Fruit fly (Drosophila melanogaster): ENCODE data around the gene CG15269.

Gene CG15269

DNA sequence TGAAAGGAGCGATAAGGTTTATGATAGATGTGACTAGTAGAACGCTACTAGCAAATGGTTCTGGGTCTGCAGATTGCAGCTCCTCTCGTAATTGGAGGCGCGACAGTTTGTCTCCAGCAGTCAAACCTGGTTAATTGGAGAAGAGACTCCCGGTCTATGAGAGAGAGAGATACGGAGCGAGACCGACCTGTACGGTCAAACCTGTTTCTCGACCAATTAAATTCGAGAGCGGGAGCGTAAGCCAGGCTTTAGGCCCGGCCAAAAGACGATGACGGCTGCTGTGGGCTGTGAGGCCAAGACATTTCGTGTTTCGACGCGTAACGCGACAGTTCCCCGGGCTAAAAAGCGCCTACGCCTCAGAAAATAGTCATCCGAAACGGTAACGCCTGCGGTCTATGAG is at the start of gene CG15269:
Gene CG15269 (plus strand): TSS at position 261 of the 400 bp plus-strand sequence.
- TF ChIP-seq dl (GFP tag; optimal IDR thresholded peaks at IDR 0.05; ENCODE audit: insufficient read depth in 1 of 2, partially characterized antibody in 2 of 2) (peak in 1 of 2 experiments; percentile 17), dmrt93B (GFP tag; optimal IDR thresholded peaks at IDR 0.05) (no peak)

dm6 chr2L:15060580-15061005 is 48.6 kb upstream of the CG15269 start, which contains the start of gene TfIIS:
Gene TfIIS, minus strand, starts transcription at chr2L:15060757.
- TF ChIP-seq rgr (GFP tag; optimal IDR thresholded peaks at IDR 0.05) (peak; percentile 7), lola (GFP tag; optimal IDR thresholded peaks at IDR 0.05) (no peak), Mio (GFP tag; optimal IDR thresholded peaks at IDR 0.05) (no peak), h (GFP tag; optimal IDR thresholded peaks at IDR 0.05) (no peak), sv (GFP tag; optimal IDR thresholded peaks at IDR 0.05) (no peak), Rel (GFP tag; optimal IDR thresholded peaks at IDR 0.05) (no peak), Rel (tag; optimal IDR thresholded peaks at IDR 0.05) (peak; percentile 17), Vsx2 (GFP tag; optimal IDR thresholded peaks at IDR 0.05; ENCODE audit: partially characterized antibody) (peak; percentile 77), Myc (optimal IDR thresholded peaks at IDR 0.05) (peak; percentile 78)

DNA sequence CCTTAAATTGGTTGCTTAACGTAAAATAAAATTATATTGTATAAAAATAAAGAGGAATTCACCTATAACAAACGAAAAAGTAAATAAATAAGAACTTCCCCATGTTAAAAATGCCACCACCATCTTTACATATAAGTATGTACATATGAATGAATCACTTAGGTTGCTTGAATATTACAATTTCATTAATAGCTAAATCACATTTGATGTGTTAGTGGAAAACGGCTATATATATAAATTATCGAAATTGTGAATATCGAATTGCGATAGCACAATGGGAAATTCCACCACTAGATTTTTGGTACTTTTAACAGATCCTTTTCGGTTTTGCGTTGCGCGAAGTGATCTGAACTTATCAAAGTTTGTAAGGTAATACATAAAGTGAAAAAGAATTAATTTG is 47.8 kb upstream of the CG15269 start, which contains the start of the genes solo and vas:
Gene solo (plus strand): TSS at position 289 of the 400 bp plus-strand sequence.
Gene vas (plus strand): TSS at position 289 of the 400 bp plus-strand sequence.
- TF ChIP-seq usp (GFP tag; optimal IDR thresholded peaks at IDR 0.05) (no peak), Vsx2 (GFP tag; optimal IDR thresholded peaks at IDR 0.05; ENCODE audit: partially characterized antibody) (no peak), Dif (GFP tag; optimal IDR thresholded peaks at IDR 0.05; ENCODE audit: partially characterized antibody) (no peak), sv (GFP tag; optimal IDR thresholded peaks at IDR 0.05) (peak; percentile 12), Abd-B (GFP tag; optimal IDR thresholded peaks at IDR 0.05) (no peak), Hr78 (GFP tag; optimal IDR thresholded peaks at IDR 0.05) (peak; percentile 54), Jra (GFP tag; optimal IDR thresholded peaks at IDR 0.05) (no peak), Myc (optimal IDR thresholded peaks at IDR 0.05) (no peak), lola (GFP tag; optimal IDR thresholded peaks at IDR 0.05) (no peak), Mio (GFP tag; optimal IDR thresholded peaks at IDR 0.05) (no peak), Rel (GFP tag; optimal IDR thresholded peaks at IDR 0.05) (no peak), Rel (tag; optimal IDR thresholded peaks at IDR 0.05) (peak; percentile 52), N (GFP tag; optimal IDR thresholded peaks at IDR 0.05) (peak; percentile 68), CG9705 (GFP tag; optimal IDR thresholded peaks at IDR 0.05) (no peak), CrebA (GFP tag; optimal IDR thresholded peaks at IDR 0.05; ENCODE audit: borderline replicate concordance) (no peak), Hnf4 (GFP tag; optimal IDR thresholded peaks at IDR 0.05) (no peak), psq (GFP tag; optimal IDR thresholded peaks at IDR 0.05) (no peak), pan (optimal IDR thresholded peaks at IDR 0.05) (no peak), brk (GFP tag; optimal IDR thresholded peaks at IDR 0.05) (no peak), HLH106 (tag; optimal IDR thresholded peaks at IDR 0.05) (peak; percentile 45), Sp1 (GFP tag; optimal IDR thresholded peaks at IDR 0.05) (peak; percentile 22), woc (GFP tag; optimal IDR thresholded peaks at IDR 0.05) (peak; percentile 31), GATAd (GFP tag; optimal IDR thresholded peaks at IDR 0.05) (no peak)

- no peak for TF ChIP-seq sage (GFP tag; optimal IDR thresholded peaks at IDR 0.05)
- TF ChIP-seq h (GFP tag; optimal IDR thresholded peaks at IDR 0.05) = no peak
- TF ChIP-seq tai (GFP tag; optimal IDR thresholded peaks at IDR 0.05) = no peak
- TF ChIP-seq pan (optimal IDR thresholded peaks at IDR 0.05) = no peak
- no peak for TF ChIP-seq br (GFP tag; optimal IDR thresholded peaks at IDR 0.05)
- TF ChIP-seq OdsH (GFP tag; optimal IDR thresholded peaks at IDR 0.05) = no peak
- no peak for TF ChIP-seq woc (GFP tag; optimal IDR thresholded peaks at IDR 0.05)
- no peak for TF ChIP-seq dsf (GFP tag; optimal IDR thresholded peaks at IDR 0.05; ENCODE audit: borderline replicate concordance)
- no peak for TF ChIP-seq foxo (GFP tag; optimal IDR thresholded peaks at IDR 0.05)
- TF ChIP-seq ey (GFP tag; optimal IDR thresholded peaks at IDR 0.05) = no peak
- no peak for TF ChIP-seq Dfd (GFP tag; optimal IDR thresholded peaks at IDR 0.05)
- TF ChIP-seq HLH106 (tag; optimal IDR thresholded peaks at IDR 0.05) = no peak
- no peak for TF ChIP-seq Hr78 (GFP tag; optimal IDR thresholded peaks at IDR 0.05)
- TF ChIP-seq rgr (GFP tag; optimal IDR thresholded peaks at IDR 0.05) = no peak
- no peak for TF ChIP-seq psq (GFP tag; optimal IDR thresholded peaks at IDR 0.05)
Observed at dm6 chr2L:15062095-15062494, 47.1 kb upstream of the CG15269 start.
